Worm (Caenorhabditis elegans): ENCODE data around the gene dkf-2.

Gene dkf-2

DNA sequence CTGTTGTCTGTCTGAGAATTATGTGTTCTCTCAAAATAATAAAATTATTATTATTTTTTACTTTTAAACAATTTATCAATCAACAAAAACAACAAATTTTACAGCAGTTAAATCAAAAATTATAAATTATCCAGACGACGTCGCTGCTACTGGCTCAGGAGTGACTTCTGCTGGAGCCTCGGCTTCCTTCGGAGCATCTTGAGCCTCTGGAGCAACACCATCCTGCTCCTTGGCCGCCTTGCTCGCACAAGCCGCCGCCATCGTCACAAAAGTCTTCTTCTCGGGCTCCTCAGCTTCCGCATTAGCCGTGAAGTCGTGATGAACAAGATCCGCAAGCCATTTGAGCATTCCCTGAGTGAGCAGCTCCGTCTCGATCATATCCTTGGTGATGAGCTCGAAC is 45.3 kb downstream of the dkf-2 start:
- TF ChIP-seq unc-62 (GFP tag; optimal IDR thresholded peaks at IDR 0.05) = no peak

DNA sequence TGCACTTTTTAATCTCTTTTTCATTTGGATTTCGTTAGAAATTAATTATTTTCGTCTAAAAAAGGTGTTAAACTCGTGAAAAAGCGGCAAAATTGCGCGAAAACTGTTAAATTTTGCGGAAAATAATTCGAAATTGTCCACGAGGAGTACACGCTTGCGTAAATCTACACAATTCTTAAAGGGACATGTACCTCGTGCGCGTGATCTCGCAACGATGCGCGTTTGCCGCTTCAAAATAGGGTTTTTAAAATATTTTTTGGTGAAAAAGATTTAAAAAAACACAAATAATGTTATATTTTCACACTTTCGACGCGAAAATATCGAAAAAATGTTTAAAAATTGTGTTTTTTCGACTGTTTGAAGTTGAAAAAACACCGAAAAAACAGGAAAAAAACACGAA is 45.9 kb downstream of the dkf-2 start:
- no peak for TF ChIP-seq unc-62 (GFP tag; optimal IDR thresholded peaks at IDR 0.05)

DNA sequence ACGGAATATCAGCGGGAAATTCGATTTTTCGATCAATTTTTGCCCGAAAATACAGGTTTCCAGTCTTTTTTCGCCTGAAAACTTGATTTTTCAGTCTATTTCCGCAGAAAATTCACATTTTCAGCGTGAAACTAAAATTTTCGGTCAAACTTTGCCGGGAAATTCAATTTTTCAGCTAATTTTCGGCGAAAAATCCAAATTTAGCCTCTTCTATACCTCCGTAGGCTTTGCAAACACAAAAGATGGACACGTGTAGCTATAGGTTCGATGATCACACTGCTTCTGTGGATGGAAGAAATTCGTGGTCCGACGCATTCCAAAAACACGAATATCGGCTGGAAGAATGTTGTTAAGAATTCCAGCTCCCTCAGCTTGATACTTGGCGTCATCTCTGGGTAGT is 46.7 kb downstream of the dkf-2 start:
- TF ChIP-seq unc-62 (GFP tag; optimal IDR thresholded peaks at IDR 0.05) = no peak

DNA sequence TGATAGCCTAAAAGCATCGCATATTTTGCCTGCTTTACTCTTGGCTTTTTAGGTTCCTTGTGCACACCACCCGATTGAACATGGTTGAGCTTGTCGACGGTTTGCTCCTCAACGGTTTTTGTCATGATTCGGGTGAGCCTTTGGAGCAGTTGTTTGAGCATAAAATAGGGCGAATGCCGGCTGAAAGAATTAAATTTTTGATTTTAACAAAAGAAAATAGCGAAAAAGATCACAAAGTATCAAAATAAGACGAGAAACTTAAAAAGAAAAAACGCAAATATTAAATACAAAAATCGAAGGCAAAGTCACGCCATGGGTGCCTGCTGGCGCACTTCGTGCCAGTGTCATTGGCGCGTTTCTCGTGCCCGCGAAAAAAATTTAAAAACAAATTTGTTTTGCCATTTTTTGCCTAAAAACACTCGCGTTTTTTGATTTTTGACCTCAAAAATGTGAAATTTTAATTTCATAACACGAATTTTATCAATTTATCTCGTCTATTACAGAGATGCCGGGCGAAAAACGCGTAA is 47.5 kb downstream of the dkf-2 start, which contains the start of the genes ctps-1 and pus-1:
Gene ctps-1, plus strand, starts transcription at position 51 of the 527 bp plus-strand sequence.
Gene pus-1, minus strand, starts transcription at position 125 of the 527 bp plus-strand sequence.
- no peak for TF ChIP-seq unc-62 (GFP tag; optimal IDR thresholded peaks at IDR 0.05)

DNA sequence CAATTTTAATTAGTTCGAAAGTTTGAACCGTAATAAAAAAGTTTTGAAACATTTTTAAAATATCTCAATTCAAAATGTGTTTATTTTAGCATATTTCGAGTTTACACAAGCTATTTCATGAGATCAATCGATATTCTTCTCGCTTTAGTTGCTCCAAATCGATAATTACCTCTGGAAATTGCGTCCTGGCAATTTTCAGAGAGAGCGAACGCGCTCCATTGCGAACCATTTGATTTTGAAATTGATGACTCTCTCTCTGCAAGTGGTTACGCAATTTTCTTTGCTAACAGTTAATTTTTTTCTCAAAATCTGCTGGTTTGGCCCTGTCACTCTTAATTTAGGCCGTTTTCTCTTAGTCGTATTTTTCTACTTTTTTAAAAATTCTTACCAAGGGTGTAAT is 53.1 kb downstream of the dkf-2 start:
- no peak for TF ChIP-seq unc-62 (GFP tag; optimal IDR thresholded peaks at IDR 0.05)

DNA sequence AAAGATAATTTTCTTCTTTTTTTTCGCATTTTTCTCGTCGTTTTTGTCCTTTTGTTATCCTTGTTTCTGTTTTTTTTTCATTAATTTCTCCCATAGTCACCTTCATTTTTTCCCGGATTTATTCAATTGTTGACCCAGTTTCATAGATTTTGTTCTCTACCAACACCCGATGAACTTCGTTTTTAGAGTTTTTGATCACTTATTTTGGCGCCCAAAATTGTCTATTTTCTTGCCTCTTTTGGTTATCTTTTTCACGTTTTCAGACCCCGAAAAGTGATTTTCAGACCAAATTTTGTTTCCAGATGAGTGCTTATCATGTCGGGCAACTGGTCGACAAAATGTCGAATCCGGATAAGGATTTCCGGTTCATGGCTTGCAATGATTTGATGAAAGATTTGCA is 55.1 kb downstream of the dkf-2 start, which contains the start of gene cand-1:
Gene cand-1, plus strand, starts transcription at position 301 of the 400 bp plus-strand sequence.
- no peak for TF ChIP-seq unc-62 (GFP tag; optimal IDR thresholded peaks at IDR 0.05)

DNA sequence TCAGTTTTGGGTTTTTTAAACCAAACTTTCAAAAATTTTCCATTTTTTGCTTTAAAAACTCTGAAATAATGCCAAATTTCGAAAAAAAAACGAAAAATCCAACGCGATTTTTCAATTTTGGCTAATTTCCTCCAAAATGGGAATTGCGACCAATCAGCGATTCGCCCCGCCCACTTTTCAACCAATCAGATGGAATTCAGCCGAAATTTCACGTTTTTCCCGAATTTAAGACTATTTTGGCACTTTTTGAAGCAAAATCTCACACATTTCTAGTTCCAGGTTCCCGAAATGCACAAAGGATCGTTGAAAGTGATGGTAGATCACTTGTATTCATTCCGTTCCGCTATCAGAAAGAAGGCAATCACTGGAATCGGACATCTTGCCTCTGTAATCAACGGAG is 57.4 kb downstream of the dkf-2 start:
- TF ChIP-seq unc-62 (GFP tag; optimal IDR thresholded peaks at IDR 0.05) = no peak

DNA sequence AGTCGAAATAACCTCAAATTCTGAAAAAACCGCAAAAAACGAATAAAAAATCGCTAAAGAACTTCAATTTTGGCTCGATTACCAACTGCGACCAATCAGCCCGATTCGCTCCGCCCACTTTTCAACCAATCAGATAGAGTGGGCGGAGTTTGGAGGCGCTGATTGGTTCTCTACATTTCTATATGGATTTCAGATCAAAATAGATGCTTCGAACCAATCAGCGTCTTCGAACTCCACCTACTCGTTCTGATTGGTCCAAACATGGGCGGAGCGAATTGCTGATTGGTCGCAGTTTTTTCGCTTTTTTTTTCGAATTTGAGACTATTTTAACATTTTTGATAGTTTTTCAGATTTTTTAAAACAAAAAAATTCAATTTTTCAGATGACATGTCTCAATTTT is 60.7 kb downstream of the dkf-2 start:
- TF ChIP-seq unc-62 (GFP tag; optimal IDR thresholded peaks at IDR 0.05) = no peak

DNA sequence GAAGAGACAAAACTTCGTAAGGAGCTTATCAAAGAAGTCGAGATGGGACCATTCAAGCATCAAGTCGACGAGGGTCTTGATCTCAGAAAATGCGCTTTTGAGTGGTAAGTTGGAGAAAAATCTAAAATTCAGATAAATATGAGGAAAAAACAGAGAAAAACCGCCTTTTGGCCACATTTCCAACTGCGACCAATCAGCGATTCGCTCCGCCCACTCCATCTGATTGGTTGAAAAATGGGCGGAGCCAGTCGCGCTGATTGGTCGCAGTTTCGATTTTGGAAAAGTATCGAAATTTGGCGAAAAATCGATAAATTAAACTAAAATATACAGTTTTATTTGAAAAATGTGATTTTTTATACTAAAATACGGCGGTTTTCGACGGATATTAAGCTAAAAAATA is 64.4 kb downstream of the dkf-2 start:
- TF ChIP-seq unc-62 (GFP tag; optimal IDR thresholded peaks at IDR 0.05) = no peak

DNA sequence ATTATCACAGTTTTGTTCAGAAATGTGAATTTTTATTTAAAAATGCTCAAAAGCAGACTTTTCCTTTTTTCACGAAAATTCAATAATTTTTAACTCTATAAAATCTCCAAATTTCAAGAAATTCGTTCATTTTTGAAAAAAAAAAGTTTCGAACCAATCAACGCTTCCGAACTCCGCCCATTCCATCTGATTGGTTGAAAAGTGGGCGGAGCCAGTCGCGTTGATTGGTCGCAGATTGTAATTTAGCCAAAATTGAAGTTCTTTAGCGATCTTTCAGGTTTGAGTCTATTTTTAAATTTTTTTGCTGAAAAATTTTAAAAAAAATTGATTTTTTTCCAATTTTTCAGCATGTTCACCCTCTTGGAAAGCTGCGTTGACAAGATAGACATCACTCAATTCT is 64.9 kb downstream of the dkf-2 start:
- no peak for TF ChIP-seq unc-62 (GFP tag; optimal IDR thresholded peaks at IDR 0.05)

DNA sequence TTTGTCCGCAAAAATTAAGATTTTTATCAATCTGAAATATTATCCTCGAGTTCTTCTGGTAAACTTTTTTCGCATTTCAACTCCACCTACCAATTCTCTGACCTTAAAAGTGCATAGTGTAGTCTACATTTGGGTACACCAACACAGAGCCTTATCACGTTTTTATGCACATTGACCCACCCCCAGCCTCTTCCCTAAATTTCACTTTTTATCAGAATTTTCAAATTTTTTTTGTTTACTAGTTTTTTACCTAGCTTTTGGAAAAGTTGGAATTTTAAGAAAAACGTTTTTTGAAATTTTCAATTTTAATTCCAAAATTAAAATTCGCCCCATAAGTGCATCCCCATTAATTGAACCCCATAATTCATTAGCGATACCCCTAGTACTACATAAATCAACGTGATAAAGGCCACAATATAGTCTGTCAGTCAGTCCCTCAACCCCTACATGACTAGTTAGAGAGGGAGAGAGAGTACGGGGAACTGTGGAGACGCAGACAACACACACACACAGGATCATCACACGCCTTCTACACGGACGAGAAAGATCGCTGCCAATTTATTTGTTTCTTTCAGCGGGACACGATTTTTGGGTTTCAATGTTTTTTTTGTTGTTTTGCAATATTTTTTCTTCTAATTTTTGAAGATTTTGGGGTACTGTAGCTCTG is 67.3 kb downstream of the dkf-2 start:
- TF ChIP-seq unc-62 (GFP tag; optimal IDR thresholded peaks at IDR 0.05) = no peak

DNA sequence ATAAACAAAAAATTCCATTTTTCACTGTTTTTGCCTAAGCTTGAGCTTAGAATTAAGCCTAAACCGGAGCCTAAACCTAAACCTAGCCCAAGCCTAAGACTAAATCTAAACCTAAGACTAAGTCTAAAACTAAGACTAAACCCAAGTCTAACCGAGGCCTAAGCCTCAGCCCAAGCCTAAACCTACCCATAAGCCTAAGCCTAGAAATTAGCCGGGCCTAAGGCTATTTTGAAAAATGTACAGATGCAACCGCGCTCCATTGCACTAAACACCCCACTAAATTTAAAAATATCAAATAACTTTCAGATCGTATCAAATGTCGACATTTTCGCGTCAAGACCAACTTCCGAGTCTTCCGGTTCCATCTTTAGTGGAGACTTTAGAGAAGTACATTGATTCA is 67.8 kb downstream of the dkf-2 start, which contains the start of gene T20B3.1:
Gene T20B3.1, plus strand, starts transcription at position 301 of the 400 bp plus-strand sequence.
- TF ChIP-seq unc-62 (GFP tag; optimal IDR thresholded peaks at IDR 0.05) = no peak

DNA sequence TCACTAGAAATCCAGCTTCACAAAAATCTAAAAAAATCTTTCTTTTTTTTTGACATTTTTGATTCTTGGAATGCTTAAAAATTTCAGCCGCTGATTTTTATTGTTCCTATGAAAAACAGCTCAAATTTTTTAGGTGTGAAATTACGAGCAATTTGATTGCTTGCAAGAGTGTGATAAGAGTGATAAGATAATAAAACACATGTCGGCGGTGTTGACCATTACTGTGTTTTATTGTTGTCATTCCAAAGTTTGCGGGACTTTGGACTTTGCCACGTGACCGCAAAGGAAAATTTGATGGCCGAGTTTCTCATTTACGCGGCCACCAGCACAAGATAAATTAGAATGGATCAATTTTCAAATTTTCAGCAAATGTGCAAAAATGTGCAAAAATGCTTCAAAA is 69.3 kb downstream of the dkf-2 start:
- TF ChIP-seq unc-62 (GFP tag; optimal IDR thresholded peaks at IDR 0.05) = no peak

DNA sequence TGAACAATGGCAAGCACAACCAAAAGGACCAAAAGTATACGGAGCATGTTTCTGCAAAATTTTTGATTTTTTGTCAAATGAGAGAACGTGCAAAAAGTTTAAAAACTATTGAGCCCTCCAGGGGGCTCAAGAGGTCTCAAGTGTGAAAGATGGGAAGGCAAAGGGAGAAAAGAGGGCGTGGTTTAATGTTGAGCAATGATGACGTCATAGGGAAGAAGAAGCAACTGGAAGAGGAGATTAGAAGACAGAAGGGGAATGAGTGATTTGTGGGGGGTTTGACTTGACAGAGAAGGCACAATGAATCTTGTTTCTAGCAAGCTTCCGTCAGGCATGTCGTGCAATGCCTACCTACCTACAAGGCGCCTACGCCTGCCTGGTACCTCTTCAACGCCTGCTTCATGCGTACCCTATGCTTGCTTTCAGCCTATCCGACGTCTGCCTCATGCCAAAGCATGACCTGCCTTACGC is 73.9 kb downstream of the dkf-2 start, which contains the start of gene T20B3.14:
Gene T20B3.14, minus strand, starts transcription at position 51 of the 468 bp plus-strand sequence.
- no peak for TF ChIP-seq unc-62 (GFP tag; optimal IDR thresholded peaks at IDR 0.05)

DNA sequence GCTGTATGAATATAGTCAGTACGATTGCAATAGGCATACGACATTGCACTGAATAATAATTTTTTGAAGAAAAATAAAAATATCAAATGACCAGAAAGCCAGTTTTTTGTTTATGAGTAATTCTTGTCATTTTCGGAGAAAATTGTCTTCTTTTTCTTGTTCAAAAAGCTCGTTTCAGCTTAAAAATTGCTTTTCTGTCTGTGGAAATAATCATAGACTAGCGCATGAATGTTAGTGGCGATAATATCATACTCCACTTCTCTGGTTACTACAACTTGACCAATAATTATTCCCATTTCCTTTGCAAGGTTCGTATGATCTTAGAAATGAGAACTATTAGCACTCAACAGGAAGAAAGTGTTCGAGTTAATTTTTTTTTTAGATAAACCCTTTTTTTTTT is 80.1 kb downstream of the dkf-2 start, which contains the start of gene srh-216:
Gene srh-216, minus strand, starts transcription at position 101 of the 400 bp plus-strand sequence.
- TF ChIP-seq unc-62 (GFP tag; optimal IDR thresholded peaks at IDR 0.05) = no peak

DNA sequence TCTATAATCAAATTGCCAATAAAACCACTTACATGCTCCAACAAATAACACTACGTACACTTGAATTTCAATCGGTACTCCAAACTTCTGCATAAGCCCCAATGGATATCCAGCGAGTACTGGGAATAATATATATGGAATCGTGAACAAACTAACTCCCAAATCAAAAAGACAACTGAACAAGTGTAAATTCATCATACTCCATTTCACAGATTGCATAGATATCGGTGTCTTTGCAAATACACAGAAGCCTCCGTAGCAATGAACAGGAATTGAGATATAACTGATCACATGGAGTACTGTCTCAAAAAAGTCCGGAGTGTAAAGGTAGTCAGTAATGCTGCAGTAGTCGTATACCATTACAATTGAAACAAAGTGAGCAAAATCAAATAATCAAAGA is 82.0 kb downstream of the dkf-2 start, which contains the start of gene srh-214:
Gene srh-214, minus strand, starts transcription at position 360 of the 400 bp plus-strand sequence.
- TF ChIP-seq unc-62 (GFP tag; optimal IDR thresholded peaks at IDR 0.05) = no peak

DNA sequence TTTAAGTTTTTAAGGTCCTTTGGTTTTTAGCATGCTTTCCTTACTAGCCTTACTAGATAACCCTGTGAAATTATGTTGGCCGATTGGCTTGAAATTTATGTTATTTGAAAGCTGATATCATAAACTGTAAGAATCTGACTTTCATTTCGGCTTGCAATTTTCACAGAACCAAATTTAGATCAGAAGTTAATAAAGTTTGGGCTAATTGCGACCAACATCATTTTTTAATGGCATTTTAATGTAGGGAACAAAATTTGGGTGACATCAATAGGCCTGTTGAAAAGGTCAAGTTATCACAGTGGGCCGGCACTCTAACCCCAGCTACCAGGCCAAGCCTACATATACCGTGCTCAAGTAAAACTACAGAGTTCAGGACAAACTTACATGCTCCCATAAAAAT is 83.9 kb downstream of the dkf-2 start:
- TF ChIP-seq unc-62 (GFP tag; optimal IDR thresholded peaks at IDR 0.05) = no peak

Data from whole organism, dauer.